Fruit fly (Drosophila melanogaster): ENCODE data around the gene Galphaf.

The Galphaf gene

DNA sequence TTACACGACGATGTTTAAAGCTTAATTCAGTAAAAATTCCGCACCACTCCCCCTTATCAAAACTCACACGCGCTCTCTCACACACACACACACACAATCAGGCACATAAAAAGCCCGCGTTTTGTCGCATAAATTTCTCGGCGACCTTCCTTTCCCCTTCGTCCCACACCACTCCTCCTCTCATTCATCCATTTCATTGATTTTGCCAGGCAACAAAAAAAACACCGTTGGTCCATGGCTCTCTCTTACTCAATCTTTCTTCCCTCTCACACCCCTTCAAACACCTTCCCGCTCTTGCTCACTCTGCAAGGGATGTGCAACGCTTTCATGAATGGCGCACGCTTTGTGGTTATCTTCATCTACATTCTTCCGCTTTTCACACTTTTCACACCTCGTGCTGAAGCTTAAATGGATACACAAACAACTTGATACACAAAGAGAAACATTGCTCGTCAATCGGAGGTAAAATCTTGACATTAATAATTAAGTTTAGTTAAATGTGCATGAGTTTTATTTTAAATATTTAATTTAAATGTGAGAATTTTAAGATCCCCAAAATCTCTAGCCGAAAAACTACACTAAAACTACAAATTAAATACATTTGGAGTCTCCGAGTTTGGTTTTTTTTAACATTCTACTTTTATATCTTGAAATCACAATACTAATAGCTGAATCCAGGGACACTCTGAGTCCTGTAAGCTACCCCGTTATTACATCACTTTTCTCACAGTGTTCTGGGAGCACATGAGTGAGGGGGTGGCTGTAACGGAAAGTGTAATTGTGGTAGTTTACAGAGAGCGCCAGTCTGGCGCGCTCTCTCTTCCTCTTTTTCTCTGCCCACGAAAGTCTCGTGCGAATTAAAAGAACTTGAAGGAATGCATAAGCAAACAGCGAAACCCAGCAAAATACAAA, 7.5 kb downstream of the Galphaf start (continued):
- TF ChIP-seq Met (GFP tag; optimal IDR thresholded peaks at IDR 0.05): peak; percentile 95
- TF ChIP-seq CG11294 (GFP tag; IDR thresholded peaks at IDR 0.05): peak; percentile 91
- peak; percentile 97 for TF ChIP-seq Lpt (GFP tag; optimal IDR thresholded peaks at IDR 0.05)
- TF ChIP-seq Ets21C (GFP tag; optimal IDR thresholded peaks at IDR 0.05): peak; percentile 92
- TF ChIP-seq CG3919 (GFP tag; optimal IDR thresholded peaks at IDR 0.05): peak; percentile 98
- TF ChIP-seq topi (GFP tag; optimal IDR thresholded peaks at IDR 0.05): peak; percentile 97
- peak; percentile 99 for TF ChIP-seq CG4318 (GFP tag; optimal IDR thresholded peaks at IDR 0.05)
- TF ChIP-seq CG8119 (GFP tag; IDR thresholded peaks at IDR 0.05): peak; percentile 98
- TF ChIP-seq achi (GFP tag; optimal IDR thresholded peaks at IDR 0.05): peak; percentile 97
- TF ChIP-seq svp (GFP tag): peak; percentile 96
- TF ChIP-seq vri (GFP tag; optimal IDR thresholded peaks at IDR 0.05): peak; percentile 56
- peak; percentile 97 for TF ChIP-seq Hr4 (GFP tag; optimal IDR thresholded peaks at IDR 0.05)
- TF ChIP-seq Smox (GFP tag; optimal IDR thresholded peaks at IDR 0.05): peak; percentile 92
- TF ChIP-seq Blimp-1 (GFP tag; optimal IDR thresholded peaks at IDR 0.05): peak; percentile 89
- TF ChIP-seq cyc (GFP tag; optimal IDR thresholded peaks at IDR 0.05): peak; percentile 96
- peak; percentile 95 for TF ChIP-seq Sox15 (GFP tag; optimal IDR thresholded peaks at IDR 0.05)
- peak; percentile 98 for TF ChIP-seq CG10669 (GFP tag; optimal IDR thresholded peaks at IDR 0.05)
- TF ChIP-seq dsx (GFP tag; optimal IDR thresholded peaks at IDR 0.05; ENCODE audit: poor library complexity, severe bottlenecking): peak; percentile 90
- peak; percentile 92 for TF ChIP-seq Gug (GFP tag; IDR thresholded peaks at IDR 0.05)
- TF ChIP-seq pdm3 (GFP tag; optimal IDR thresholded peaks at IDR 0.05): peak; percentile 97
- peak; percentile 94 for TF ChIP-seq Sox14 (GFP tag; optimal IDR thresholded peaks at IDR 0.05)
- peak; percentile 89 for TF ChIP-seq Eip93F (GFP tag; optimal IDR thresholded peaks at IDR 0.05)
- peak; percentile 89 for TF ChIP-seq CG6854 (GFP tag; optimal IDR thresholded peaks at IDR 0.05)
- TF ChIP-seq fkh (GFP tag; optimal IDR thresholded peaks at IDR 0.05): peak; percentile 91
- peak; percentile 95 for TF ChIP-seq CG16779 (tag; optimal IDR thresholded peaks at IDR 0.05)
- TF ChIP-seq CG6276 (GFP tag; optimal IDR thresholded peaks at IDR 0.05): peak; percentile 98
- TF ChIP-seq Eip75B (GFP tag; optimal IDR thresholded peaks at IDR 0.05): peak; percentile 96
- TF ChIP-seq CG6808 (GFP tag; optimal IDR thresholded peaks at IDR 0.05): peak; percentile 96
- peak; percentile 98 for TF ChIP-seq OdsH (GFP tag; optimal IDR thresholded peaks at IDR 0.05)
- TF ChIP-seq ss (GFP tag; optimal IDR thresholded peaks at IDR 0.05): peak; percentile 90 to 96
- peak; percentile 91 for TF ChIP-seq CG1621 (tag; optimal IDR thresholded peaks at IDR 0.05)
- peak; percentile 97 for TF ChIP-seq CG34406 (GFP tag; optimal IDR thresholded peaks at IDR 0.05)
- peak; percentile 93 for TF ChIP-seq CG9139 (GFP tag; optimal IDR thresholded peaks at IDR 0.05)

DNA sequence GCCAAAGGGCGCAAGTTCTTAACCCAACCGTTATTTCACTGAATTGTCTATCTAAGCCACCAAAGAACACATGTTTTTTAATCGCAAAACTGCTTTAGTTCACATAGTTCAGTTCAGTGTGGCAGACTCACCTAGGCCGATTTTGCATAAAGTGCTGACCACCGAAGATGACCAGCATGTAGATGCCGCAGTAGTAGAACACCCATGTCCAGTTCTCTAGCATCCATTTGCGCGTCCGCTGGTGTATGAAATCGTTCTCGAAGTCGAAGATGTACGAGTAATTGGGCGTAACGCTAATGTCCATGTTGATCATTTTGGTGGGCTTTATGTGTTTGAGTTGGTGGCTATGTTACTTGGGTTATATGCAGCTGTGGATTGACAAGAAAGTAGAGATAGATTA, 8.6 kb downstream of the Galphaf start:
- no peak for TF ChIP-seq Hr39 (GFP tag; optimal IDR thresholded peaks at IDR 0.05)
- TF ChIP-seq CG4318 (GFP tag; optimal IDR thresholded peaks at IDR 0.05): no peak
- TF ChIP-seq CG6792 (GFP tag; optimal IDR thresholded peaks at IDR 0.05): no peak
- TF ChIP-seq acj6 (GFP tag; optimal IDR thresholded peaks at IDR 0.05): no peak
- no peak for TF ChIP-seq vri (GFP tag; optimal IDR thresholded peaks at IDR 0.05)
- TF ChIP-seq CG8632 (GFP tag; optimal IDR thresholded peaks at IDR 0.05): no peak
- TF ChIP-seq dac (GFP tag; optimal IDR thresholded peaks at IDR 0.05): no peak
- no peak for TF ChIP-seq Lpt (GFP tag; optimal IDR thresholded peaks at IDR 0.05)
- TF ChIP-seq Smox (GFP tag; optimal IDR thresholded peaks at IDR 0.05): no peak
- TF ChIP-seq OdsH (GFP tag; optimal IDR thresholded peaks at IDR 0.05): no peak
- no peak for TF ChIP-seq Hr4 (GFP tag; optimal IDR thresholded peaks at IDR 0.05)
- TF ChIP-seq net (GFP tag; optimal IDR thresholded peaks at IDR 0.05): no peak
- TF ChIP-seq lz (GFP tag; optimal IDR thresholded peaks at IDR 0.05): no peak
- TF ChIP-seq CG11902 (GFP tag; optimal IDR thresholded peaks at IDR 0.05): no peak
- TF ChIP-seq fkh (GFP tag; optimal IDR thresholded peaks at IDR 0.05): no peak
- TF ChIP-seq Sox14 (GFP tag; optimal IDR thresholded peaks at IDR 0.05): no peak
- no peak for TF ChIP-seq Met (GFP tag; optimal IDR thresholded peaks at IDR 0.05)

Measured in whole organism, prepupa.